Fruit fly (Drosophila melanogaster): ENCODE measurements around the gene Nrg.

DNA sequence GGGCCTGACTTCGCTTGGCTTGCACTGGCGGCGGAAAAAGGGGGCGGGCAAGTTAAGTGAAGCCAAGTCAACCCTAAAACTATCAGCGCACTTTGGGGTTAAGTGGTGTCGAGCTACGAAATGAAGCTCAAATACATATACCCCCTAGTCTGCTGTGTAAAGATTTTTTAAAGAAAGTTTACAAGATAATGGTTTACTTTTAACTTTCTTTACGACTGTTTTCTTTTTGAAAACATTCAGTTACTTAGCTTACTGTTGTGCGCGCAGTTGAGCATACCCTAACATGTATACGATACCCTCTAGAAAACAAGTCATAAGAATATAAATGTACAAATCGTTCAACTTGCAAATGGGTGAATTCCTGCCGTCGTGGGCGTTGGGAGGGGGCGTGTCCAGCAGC is 25.6 kb downstream of the Nrg start:
- TF ChIP-seq CG3847 (GFP tag; IDR thresholded peaks at IDR 0.05) (peak; percentile 27; the same call in 1 of the 2 replicates), CoRest (tag; optimal IDR thresholded peaks at IDR 0.05) (no peak), psq (GFP tag; optimal IDR thresholded peaks at IDR 0.05) (no peak), CG42726 (GFP tag; IDR thresholded peaks at IDR 0.05; ENCODE audit: partially characterized antibody) (no peak), Asciz (GFP tag; optimal IDR thresholded peaks at IDR 0.05) (peak; percentile 35), CG1233 (GFP tag; optimal IDR thresholded peaks at IDR 0.05) (no peak), bowl (GFP tag; IDR thresholded peaks at IDR 0.05) (no peak), ac (GFP tag; optimal IDR thresholded peaks at IDR 0.05) (no peak), aop (GFP tag; IDR thresholded peaks at IDR 0.05) (no peak)
